Fruit fly (Drosophila melanogaster): Measurements from ENCODE around the gene CG4041.

dm6 chrX:4894596-4894995 lies 23.7 kb downstream of the CG4041 start:
- TF ChIP-seq psq (optimal IDR thresholded peaks at IDR 0.05) = no peak
- no peak for TF ChIP-seq pan (optimal IDR thresholded peaks at IDR 0.05)
